Worm (Caenorhabditis elegans) whole organism, L2 larva: Measurements from ENCODE around the gene smoc-1.

Source experiments
- F13H6.1 ChIP-seq: sonication (generic microtip); optimal IDR thresholded peaks from 2 replicates; lab custom pipeline; 2016; ENCODE audit warnings: missing genetic modification characterization, missing compliant biosample characterization
- R02D3.7 ChIP-seq: fragments of 150-350 bp; optimal IDR thresholded peaks from 2 replicates; lab custom pipeline; 2014; ENCODE audit warnings: missing biosample characterization, missing genetic modification characterization
- ZK546.5 ChIP-seq: sonication (generic microtip); optimal IDR thresholded peaks from 2 replicates; lab custom pipeline; 2017; ENCODE audit warnings: missing biosample characterization, missing genetic modification characterization
- alr-1 ChIP-seq: fragments of 150-350 bp; optimal IDR thresholded peaks from 2 replicates; lab custom pipeline; 2014; ENCODE audit warnings: missing biosample characterization, missing genetic modification characterization
- aly-2 ChIP-seq: fragments of 150-350 bp; optimal IDR thresholded peaks from 2 replicates; lab custom pipeline; 2014; ENCODE audit warnings: missing biosample characterization, missing genetic modification characterization
- blmp-1 ChIP-seq: sonication (generic microtip); optimal IDR thresholded peaks from 2 replicates; lab custom pipeline; 2017; ENCODE audit warnings: missing genetic modification characterization, mild to moderate bottlenecking, missing compliant biosample characterization, antibody characterized with exemption, moderate library complexity; ENCODE audit not compliant: insufficient read depth
- ceh-16 ChIP-seq: fragments of 150-350 bp; optimal IDR thresholded peaks from 2 replicates; lab custom pipeline; 2014; ENCODE audit warnings: missing biosample characterization, missing genetic modification characterization
- crh-2 ChIP-seq: sonication (generic microtip); optimal IDR thresholded peaks from 2 replicates; lab custom pipeline; 2017; ENCODE audit warnings: missing biosample characterization, missing genetic modification characterization
- dmd-4 ChIP-seq: sonication (generic microtip); optimal IDR thresholded peaks from 2 replicates; lab custom pipeline; 2017; ENCODE audit warnings: missing biosample characterization, missing genetic modification characterization
- elt-1 ChIP-seq: fragments of 150-350 bp; optimal IDR thresholded peaks from 2 replicates; lab custom pipeline; 2014; ENCODE audit warnings: missing biosample characterization, missing genetic modification characterization
- elt-3 ChIP-seq: sonication (generic microtip); optimal IDR thresholded peaks from 2 replicates; lab custom pipeline; 2017; ENCODE audit warnings: missing biosample characterization, missing genetic modification characterization
- fos-1 ChIP-seq: fragments of 150-350 bp; optimal IDR thresholded peaks from 2 replicates; lab custom pipeline; 2014; ENCODE audit warnings: missing biosample characterization, missing genetic modification characterization
- gmeb-1 ChIP-seq: fragments of 150-350 bp; optimal IDR thresholded peaks from 2 replicates; lab custom pipeline; 2014; ENCODE audit warnings: missing biosample characterization, missing genetic modification characterization
- lin-11 ChIP-seq: fragments of 150-350 bp; sonication (generic microtip); optimal IDR thresholded peaks from 2 replicates; lab custom pipeline; 2014; ENCODE audit warnings: missing biosample characterization, missing genetic modification characterization, inconsistent platforms, mixed read lengths
- lin-13 ChIP-seq: fragments of 150-350 bp; optimal IDR thresholded peaks from 2 replicates; lab custom pipeline; 2014; ENCODE audit warnings: missing biosample characterization, missing genetic modification reagents, missing genetic modification characterization
- lsy-2 ChIP-seq, 2 experiments: fragments of 150-350 bp in 1 of 2; sonication (generic microtip) in 1 of 2; optimal IDR thresholded peaks; 2 replicates each; lab custom pipeline; 2014 to 2017; ENCODE audit warnings: missing biosample characterization in 2 of 2, missing genetic modification characterization in 2 of 2
- mbf-1 ChIP-seq: sonication (generic microtip); optimal IDR thresholded peaks from 2 replicates; lab custom pipeline; 2017; ENCODE audit warnings: missing biosample characterization, missing genetic modification characterization
- nhr-10 ChIP-seq: sonication (generic microtip); optimal IDR thresholded peaks from 2 replicates; lab custom pipeline; 2017; ENCODE audit warnings: missing biosample characterization, missing genetic modification characterization
- nhr-21 ChIP-seq: fragments of 150-350 bp; optimal IDR thresholded peaks from 2 replicates; lab custom pipeline; 2014; ENCODE audit warnings: missing biosample characterization, missing genetic modification characterization
- nhr-23 ChIP-seq: fragments of 150-350 bp; optimal IDR thresholded peaks from 2 replicates; lab custom pipeline; 2014; ENCODE audit warnings: missing biosample characterization, missing genetic modification reagents, missing genetic modification characterization
- nhr-25 ChIP-seq: fragments of 150-350 bp; sonication (generic microtip); optimal IDR thresholded peaks from 3 replicates; lab custom pipeline; 2014; ENCODE audit warnings: missing biosample characterization, missing genetic modification characterization
- nhr-77 ChIP-seq: fragments of 150-350 bp; optimal IDR thresholded peaks from 2 replicates; lab custom pipeline; 2014; ENCODE audit warnings: missing biosample characterization, missing genetic modification characterization
- skn-1 ChIP-seq: sonication (generic microtip); optimal IDR thresholded peaks from 2 replicates; lab custom pipeline; 2017; ENCODE audit warnings: missing biosample characterization, missing genetic modification characterization
- sma-3 ChIP-seq: sonication (generic microtip); optimal IDR thresholded peaks from 2 replicates; lab custom pipeline; 2016; ENCODE audit warnings: missing genetic modification reagents, missing genetic modification characterization, missing compliant biosample characterization
- unc-39 ChIP-seq: fragments of 150-350 bp; optimal IDR thresholded peaks from 2 replicates; lab custom pipeline; 2014; ENCODE audit warnings: missing biosample characterization, missing genetic modification characterization
- unc-62 ChIP-seq: fragments of 150-350 bp; optimal IDR thresholded peaks from 2 replicates; lab custom pipeline; 2014; ENCODE audit warnings: missing biosample characterization, missing genetic modification reagents, missing genetic modification characterization
- ztf-1 ChIP-seq: fragments of 200-800 bp; sonication (Bioruptor generic); conservative IDR thresholded peaks from 2 replicates; pipeline ENCODE4 v1.3.6; 2022; ENCODE audit warnings: missing genetic modification characterization, missing compliant biosample characterization
- ztf-11 ChIP-seq: sonication (generic microtip); optimal IDR thresholded peaks from 2 replicates; lab custom pipeline; 2017; ENCODE audit warnings: missing biosample characterization, missing genetic modification characterization

Gene smoc-1

ce11 chrV:11757358-11757757 is at the start of gene smoc-1:
Gene smoc-1 (plus strand): TSS chrV:11757658.
- TF ChIP-seq nhr-23 (tag; lab: Kevin White, UChicago) (no peak), skn-1 (tag; lab: Kevin White, UChicago) (no peak), blmp-1 (no peak), ceh-16 (no peak), R02D3.7 (tag; lab: Kevin White, UChicago) (no peak), elt-3 (tag; lab: Kevin White, UChicago) (no peak)
- TF ChIP-seq, all 48 proteins: peak for 0

ce11 chrV:11711751-11712150 is 45.7 kb upstream of the smoc-1 start:
- no peak for TF ChIP-seq nhr-21 (tag; lab: Kevin White, UChicago)
- TF ChIP-seq, all 48 proteins: peak for 0

- TF ChIP-seq skn-1 (tag; lab: Kevin White, UChicago): no peak
- TF ChIP-seq, all 48 proteins: peak for 0
Measured at ce11 chrV:11715797-11716196, 41.7 kb upstream of the smoc-1 start, which contains the start of gene tre-3. Gene tre-3 (minus strand): TSS chrV:11715903.

ce11 chrV:11716930-11717329 is 40.5 kb upstream of the smoc-1 start:
- TF ChIP-seq alr-1 (no peak), unc-62 (no peak), sma-3 (no peak), fos-1 (tag; lab: Kevin White, UChicago) (peak; percentile 36)

- TF ChIP-seq skn-1 (tag; lab: Kevin White, UChicago) (no peak), gmeb-1 (tag; lab: Kevin White, UChicago) (no peak), unc-39 (no peak), nhr-77 (tag; lab: Kevin White, UChicago) (no peak), crh-2 (tag; lab: Kevin White, UChicago) (no peak)
Measured at ce11 chrV:11722858-11723257, 34.6 kb upstream of the smoc-1 start.

ce11 chrV:11725971-11726370 is 31.5 kb upstream of the smoc-1 start, which contains the start of gene daf-11:
Gene daf-11 (minus strand): TSS chrV:11726071.
- TF ChIP-seq lsy-2 (tag; optimal IDR thresholded peaks at IDR 0.05; lab: Kevin White, UChicago) (no peak), elt-1 (tag; lab: Kevin White, UChicago) (no peak), aly-2 (tag; lab: Kevin White, UChicago) (no peak), blmp-1 (no peak), F13H6.1 (tag; lab: Kevin White, UChicago) (no peak), crh-2 (tag; lab: Kevin White, UChicago) (no peak), lin-13 (GFP tag; lab: Kevin White, UChicago) (no peak)
- TF ChIP-seq, all 48 proteins: peak for 0

ce11 chrV:11730060-11730459 is 27.4 kb upstream of the smoc-1 start, which contains the start of gene rhr-2:
Gene rhr-2 (minus strand): TSS chrV:11730160.
- TF ChIP-seq ZK546.5 (tag; lab: Kevin White, UChicago): no peak
- no peak for TF ChIP-seq nhr-25
- TF ChIP-seq ztf-11 (tag; lab: Kevin White, UChicago): no peak
- TF ChIP-seq ceh-16: no peak
- no peak for TF ChIP-seq unc-62
- no peak for TF ChIP-seq elt-1 (tag; lab: Kevin White, UChicago)
- TF ChIP-seq mbf-1 (tag; lab: Kevin White, UChicago): no peak
- no peak for TF ChIP-seq nhr-23 (tag; lab: Kevin White, UChicago)
- TF ChIP-seq fos-1 (tag; lab: Kevin White, UChicago): no peak
- no peak for TF ChIP-seq nhr-10 (tag; lab: Kevin White, UChicago)
- TF ChIP-seq lin-11: no peak
- TF ChIP-seq dmd-4 (tag; lab: Kevin White, UChicago): no peak
- no peak for TF ChIP-seq nhr-21 (tag; lab: Kevin White, UChicago)
- TF ChIP-seq skn-1 (tag; lab: Kevin White, UChicago): no peak
- TF ChIP-seq crh-2 (tag; lab: Kevin White, UChicago): no peak
- no peak for TF ChIP-seq ztf-1 (GFP tag; lab: Robert Waterston, UW)
- TF ChIP-seq elt-3 (tag; lab: Kevin White, UChicago): no peak
- no peak for TF ChIP-seq F13H6.1 (tag; lab: Kevin White, UChicago)
- TF ChIP-seq sma-3: no peak
- TF ChIP-seq lsy-2 (tag; optimal IDR thresholded peaks at IDR 0.05; lab: Kevin White, UChicago): no peak
- TF ChIP-seq, all 48 proteins: peak for 0
